Fruit fly (Drosophila melanogaster) whole organism, prepupa: ENCODE results near the gene Vago.

Source experiments
- Blimp-1 ChIP-seq: fragments of 200-800 bp; sonication (Bioruptor generic); optimal IDR thresholded peaks from 3 replicates; lab custom pipeline; 2017; ENCODE audit warnings: missing biosample characterization, missing genetic modification characterization, mild to moderate bottlenecking, moderate library complexity, missing genetic modification reagents
- CG10631 ChIP-seq: fragments of 200-800 bp; sonication (Bioruptor generic); optimal IDR thresholded peaks from 2 replicates; lab custom pipeline; 2016; ENCODE audit warnings: missing biosample characterization, missing genetic modification characterization
- CG15336 ChIP-seq: fragments of 200-800 bp; sonication (Bioruptor generic); IDR thresholded peaks from 2 replicates; pipeline ENCODE4 v1.3.6; 2022; ENCODE audit warnings: missing biosample characterization, missing genetic modification characterization
- CG1621 ChIP-seq: fragments of 200-800 bp; sonication (Bioruptor generic); optimal IDR thresholded peaks from 3 replicates; lab custom pipeline; 2018; ENCODE audit warnings: missing biosample characterization, mild to moderate bottlenecking, missing genetic modification characterization
- CG3032 ChIP-seq: fragments of 200-800 bp; optimal IDR thresholded peaks from 2 replicates; lab custom pipeline; 2019; ENCODE audit warnings: missing biosample characterization, mild to moderate bottlenecking, missing genetic modification characterization, moderate library complexity
- CG31627 ChIP-seq: fragments of 200-800 bp; sonication (Bioruptor generic); optimal IDR thresholded peaks from 3 replicates; lab custom pipeline; 2016; ENCODE audit warnings: missing biosample characterization, missing genetic modification characterization
- CG3919 ChIP-seq: fragments of 200-800 bp; sonication (Bioruptor generic); optimal IDR thresholded peaks from 3 replicates; lab custom pipeline; 2016; ENCODE audit warnings: missing biosample characterization, missing genetic modification characterization
- CG6163 ChIP-seq: fragments of 200-800 bp; sonication (Bioruptor generic); IDR thresholded peaks from 3 replicates; pipeline ENCODE4 v1.3.6; 2022; ENCODE audit warnings: missing biosample characterization, missing genetic modification characterization
- CG6854 ChIP-seq: fragments of 200-800 bp; sonication (Bioruptor generic); optimal IDR thresholded peaks from 2 replicates; lab custom pipeline; 2017; ENCODE audit warnings: missing biosample characterization, mild to moderate bottlenecking, missing genetic modification characterization
- CG7368 ChIP-seq: fragments of 200-800 bp; sonication (Bioruptor generic); optimal IDR thresholded peaks from 3 replicates; lab custom pipeline; 2016; ENCODE audit warnings: missing biosample characterization, missing genetic modification characterization
- Eip78C ChIP-seq: fragments of 200-800 bp; sonication (Bioruptor generic); peaks from one replicate; lab custom pipeline; 2016; ENCODE audit warnings: missing biosample characterization, missing genetic modification characterization
- Ets96B ChIP-seq: fragments of 200-800 bp; optimal IDR thresholded peaks from 2 replicates; lab custom pipeline; 2019; ENCODE audit warnings: missing biosample characterization, mild to moderate bottlenecking, missing genetic modification characterization, moderate library complexity
- Gug ChIP-seq: fragments of 200-800 bp; sonication (Bioruptor generic); IDR thresholded peaks from 2 replicates; pipeline ENCODE4 v1.3.6; 2022; ENCODE audit warnings: missing biosample characterization, missing genetic modification characterization
- Sox102F ChIP-seq: fragments of 200-800 bp; sonication (Bioruptor generic); optimal IDR thresholded peaks from 2 replicates; lab custom pipeline; 2016; ENCODE audit warnings: missing biosample characterization, mild to moderate bottlenecking, missing genetic modification characterization
- achi ChIP-seq: fragments of 200-800 bp; sonication (Bioruptor generic); optimal IDR thresholded peaks from 3 replicates; lab custom pipeline; 2016; ENCODE audit warnings: missing biosample characterization, missing genetic modification characterization
- cyc ChIP-seq: fragments of 200-800 bp; sonication (Bioruptor generic); optimal IDR thresholded peaks from 3 replicates; lab custom pipeline; 2016; ENCODE audit warnings: missing biosample characterization, missing genetic modification characterization
- dsx ChIP-seq: fragments of 200-800 bp; optimal IDR thresholded peaks from 3 replicates; lab custom pipeline; 2019; ENCODE audit warnings: missing biosample characterization, mild to moderate bottlenecking, missing genetic modification characterization, moderate library complexity; ENCODE audit not compliant: poor library complexity, severe bottlenecking
- eg ChIP-seq: fragments of 200-800 bp; sonication (Bioruptor generic); IDR thresholded peaks from 3 replicates; pipeline ENCODE4 v1.3.6; 2022; ENCODE audit warnings: missing biosample characterization, missing genetic modification characterization
- esn ChIP-seq: fragments of 200-800 bp; sonication (Bioruptor generic); optimal IDR thresholded peaks from 2 replicates; lab custom pipeline; 2016; ENCODE audit warnings: missing biosample characterization, mild to moderate bottlenecking, missing genetic modification characterization, moderate library complexity
- fd59A ChIP-seq: fragments of 200-800 bp; sonication (Bioruptor generic); optimal IDR thresholded peaks from 2 replicates; lab custom pipeline; 2017; ENCODE audit warnings: missing biosample characterization, mild to moderate bottlenecking, missing genetic modification characterization, missing genetic modification reagents
- fkh ChIP-seq: fragments of 200-800 bp; sonication (Bioruptor generic); optimal IDR thresholded peaks from 3 replicates; lab custom pipeline; 2017; ENCODE audit warnings: missing biosample characterization, mild to moderate bottlenecking, missing genetic modification characterization, moderate library complexity
- pdm3 ChIP-seq: fragments of 200-800 bp; sonication (Bioruptor generic); optimal IDR thresholded peaks from 3 replicates; lab custom pipeline; 2016; ENCODE audit warnings: missing biosample characterization, missing genetic modification characterization
- salr ChIP-seq, 2 experiments: fragments of 200-800 bp; sonication (Bioruptor generic); optimal IDR thresholded peaks; 3 replicates each; lab custom pipeline; 2016 to 2018; ENCODE audit warnings: missing biosample characterization in 2 of 2, missing genetic modification characterization in 2 of 2, mild to moderate bottlenecking in 1 of 2
- ss ChIP-seq, 2 experiments: fragments of 200-800 bp; sonication (Bioruptor generic); optimal IDR thresholded peaks; 2 replicates in 1 of 2; 3 replicates in 1 of 2; lab custom pipeline; 2017 to 2018; ENCODE audit warnings: mild to moderate bottlenecking in 2 of 2, missing biosample characterization in 2 of 2, missing genetic modification characterization in 2 of 2, moderate library complexity in 1 of 2
- svp ChIP-seq: fragments of 200-800 bp; sonication (Bioruptor generic); peaks from one replicate; lab custom pipeline; 2016; ENCODE audit warnings: missing biosample characterization, missing genetic modification characterization
- topi ChIP-seq: fragments of 200-800 bp; sonication (Bioruptor generic); optimal IDR thresholded peaks from 3 replicates; lab custom pipeline; 2016; ENCODE audit warnings: missing biosample characterization, missing genetic modification characterization
- vri ChIP-seq: fragments of 200-800 bp; sonication (Bioruptor generic); optimal IDR thresholded peaks from 3 replicates; lab custom pipeline; 2016; ENCODE audit warnings: missing biosample characterization, mild to moderate bottlenecking, missing genetic modification characterization

Gene Vago

DNA sequence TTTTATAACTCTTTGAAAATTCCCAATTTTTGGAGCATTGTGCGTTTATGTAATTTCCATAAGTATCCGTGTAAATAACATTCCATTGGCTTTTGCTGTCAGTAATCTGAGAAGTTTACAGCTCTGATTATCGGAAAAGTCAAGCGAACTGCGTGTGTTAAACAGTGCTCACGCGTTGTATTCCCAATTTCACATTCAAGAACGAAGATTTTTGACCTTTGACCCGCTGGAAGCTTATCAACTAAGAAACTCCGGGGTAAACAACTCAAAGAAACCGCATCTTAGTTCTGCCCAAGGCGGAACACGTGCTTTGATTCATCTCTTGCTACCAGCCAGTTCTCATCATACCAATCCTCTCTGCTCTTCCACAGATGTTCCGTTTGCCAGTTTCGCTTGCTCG lies 20.6 kb downstream of the Vago start:
- no peak for TF ChIP-seq CG7368
- TF ChIP-seq vri = no peak
- no peak for TF ChIP-seq CG6163
- TF ChIP-seq CG31627 (GFP tag; lab: Kevin White, UChicago) = no peak
- TF ChIP-seq svp (GFP tag; lab: Kevin White, UChicago) = peak; percentile 83
- TF ChIP-seq, all 60 proteins: peak for 1

DNA sequence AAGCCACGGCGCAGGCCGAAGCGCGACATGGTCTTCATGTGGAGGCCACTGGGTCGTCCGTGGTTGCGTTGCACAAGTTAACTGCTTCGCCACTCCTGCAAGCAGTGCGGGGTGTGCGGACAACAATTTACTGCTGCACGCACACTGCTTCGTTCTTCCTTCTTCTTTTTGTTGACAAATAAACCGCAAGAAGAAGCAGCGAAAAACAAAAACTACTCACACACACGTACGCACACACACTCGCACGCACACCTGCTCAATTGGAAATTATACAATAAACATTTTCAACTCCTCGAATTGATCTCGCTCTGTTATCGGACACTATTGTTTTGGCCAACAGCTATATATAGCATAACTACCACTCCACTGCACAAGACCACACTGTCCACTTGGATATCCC lies 34.5 kb downstream of the Vago start:
- TF ChIP-seq eg (0 out of 3 replicates have a peak, but pooled peaks have one; percentile 11), CG1621 (tag; lab: Kevin White, UChicago) (peak; percentile 83), achi (GFP tag; lab: Kevin White, UChicago) (no peak), CG6163 (peak; percentile 42; the same call in 1 of the 3 replicates), fkh (GFP tag; lab: Kevin White, UChicago) (no peak), salr (GFP tag; optimal IDR thresholded peaks at IDR 0.05; lab: Kevin White, UChicago) (peak in 1 of 2 experiments; percentile 39), cyc (GFP tag; lab: Kevin White, UChicago) (no peak), fd59A (GFP tag; lab: Kevin White, UChicago) (peak; percentile 13), Sox102F (no peak), dsx (GFP tag; lab: Kevin White, UChicago) (no peak)

- TF ChIP-seq fd59A (GFP tag; lab: Kevin White, UChicago) = no peak
- peak; percentile 31 to 38 for TF ChIP-seq ss (GFP tag; optimal IDR thresholded peaks at IDR 0.05; lab: Kevin White, UChicago)
- TF ChIP-seq CG6163 = peak; percentile 60; the same call in 2 of the 3 replicates
- TF ChIP-seq, all 60 proteins: peak for 2
These were observed 35.1 kb downstream of the Vago start, which contains the start of gene CG11122 for dm6 chrX:11124126-11124748. Gene CG11122, minus strand, starts transcription at chrX:11124726.

dm6 chrX:11124749-11125508 lies 35.8 kb downstream of the Vago start, which contains the start of gene Rpt3:
Gene Rpt3, plus strand, starts transcription at chrX:11125101.
- peak; percentile 38 for TF ChIP-seq esn (GFP tag; lab: Kevin White, UChicago)
- TF ChIP-seq Gug (GFP tag; lab: Robert Waterston, UW) = no peak
- TF ChIP-seq CG3032 (tag; lab: Kevin White, UChicago) = peak; percentile 5
- no peak for TF ChIP-seq CG3919 (GFP tag; lab: Kevin White, UChicago)
- TF ChIP-seq CG6854 = peak; percentile 4
- no peak for TF ChIP-seq Ets96B (tag; lab: Kevin White, UChicago)
- TF ChIP-seq Blimp-1 (GFP tag; lab: Kevin White, UChicago) = no peak
- TF ChIP-seq Eip78C = peak; percentile 69
- peak; percentile 13 for TF ChIP-seq topi (GFP tag; lab: Kevin White, UChicago)
- TF ChIP-seq cyc (GFP tag; lab: Kevin White, UChicago) = peak; percentile 1
- TF ChIP-seq, all 60 proteins: peak for 6

dm6 chrX:11128828-11129227 lies 39.7 kb downstream of the Vago start, which contains the start of gene SrpRalpha:
Gene SrpRalpha, minus strand, starts transcription at chrX:11129087.
- TF ChIP-seq CG10631 (GFP tag; lab: Kevin White, UChicago) (no peak), CG15336 (GFP tag; lab: Robert Waterston, UW) (0 out of 2 replicates have a peak, but pooled peaks have one; percentile 15), esn (GFP tag; lab: Kevin White, UChicago) (peak; percentile 1), achi (GFP tag; lab: Kevin White, UChicago) (peak; percentile 99)
- TF ChIP-seq, all 60 proteins: peak for 3

dm6 chrX:11132312-11132711 lies 43.2 kb downstream of the Vago start, which contains the start of gene CG44385:
Gene CG44385, minus strand, starts transcription at chrX:11132412.
- TF ChIP-seq salr (GFP tag; optimal IDR thresholded peaks at IDR 0.05; lab: Kevin White, UChicago) = no peak
- TF ChIP-seq pdm3 = no peak
